Worm (Caenorhabditis elegans): ENCODE measurements around the gene let-765.

let-765 gene

DNA sequence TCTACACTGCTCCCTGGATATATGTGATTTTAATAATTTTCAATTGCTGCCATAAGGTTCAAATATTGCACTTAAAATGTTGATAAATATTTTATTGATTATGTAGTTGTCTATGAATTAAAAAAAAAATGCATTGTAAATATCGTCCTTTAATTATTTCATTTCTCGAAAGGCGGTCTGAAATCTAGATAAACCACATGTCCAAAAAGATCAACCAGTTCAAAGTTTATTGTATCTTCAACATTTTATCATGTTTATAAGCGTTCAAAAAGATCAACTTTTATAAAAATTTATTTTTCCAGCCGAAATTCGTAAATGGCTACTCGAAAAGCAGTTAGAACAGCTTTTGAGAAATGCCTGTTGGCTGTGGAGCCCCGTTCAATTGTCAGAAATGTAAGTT is 19.0 kb upstream of the let-765 start, which contains the start of gene C13B9.2:
TSS of gene C13B9.2 (plus strand) at position 301 of the 400 bp plus-strand sequence.
- TF ChIP-seq dmd-4 (tag; optimal IDR thresholded peaks at IDR 0.05; ENCODE audit: borderline replicate concordance) (no peak), hlh-15 (tag; optimal IDR thresholded peaks at IDR 0.05) (no peak), K09A11.1 (tag; optimal IDR thresholded peaks at IDR 0.05; ENCODE audit: insufficient read depth) (no peak), ceh-14 (tag; optimal IDR thresholded peaks at IDR 0.05) (no peak), ceh-24 (tag; optimal IDR thresholded peaks at IDR 0.05) (no peak), sdc-2 (tag; optimal IDR thresholded peaks at IDR 0.05) (no peak), hlh-8 (tag; optimal IDR thresholded peaks at IDR 0.05) (no peak), Y22D7AL.16 (tag; optimal IDR thresholded peaks at IDR 0.05) (no peak), nhr-11 (tag; optimal IDR thresholded peaks at IDR 0.05) (no peak), pha-4 (tag; optimal IDR thresholded peaks at IDR 0.05) (no peak), unc-55 (GFP tag; optimal IDR thresholded peaks at IDR 0.05) (no peak), zip-5 (tag; optimal IDR thresholded peaks at IDR 0.05) (no peak)

- TF ChIP-seq pha-2 (tag; optimal IDR thresholded peaks at IDR 0.05) (peak; percentile 1), unc-42 (tag; optimal IDR thresholded peaks at IDR 0.05) (peak; percentile 84), nfya-1 (tag; optimal IDR thresholded peaks at IDR 0.05) (peak; percentile 29), pax-1 (tag; optimal IDR thresholded peaks at IDR 0.05) (no peak), ceh-14 (tag; optimal IDR thresholded peaks at IDR 0.05) (peak; percentile 17)
These were observed 14.1 kb upstream of the let-765 start, which contains the start of gene cmtr-2 for ce11 chrIII:6615064-6615463. cmtr-2 (plus strand) TSS chrIII:6615414.

- TF ChIP-seq lim-6 (tag; optimal IDR thresholded peaks at IDR 0.05) (no peak), pqm-1 (tag; optimal IDR thresholded peaks at IDR 0.05) (no peak), zip-5 (tag; optimal IDR thresholded peaks at IDR 0.05) (no peak)
These were observed 11.3 kb upstream of the let-765 start, which contains the start of gene ctsa-4.2 for ce11 chrIII:6612282-6612681. ctsa-4.2 (plus strand) TSS chrIII:6612528.

- TF ChIP-seq ceh-2 (tag; optimal IDR thresholded peaks at IDR 0.05) (no peak), tbx-2 (tag; optimal IDR thresholded peaks at IDR 0.05) (no peak), hlh-15 (tag; optimal IDR thresholded peaks at IDR 0.05) (no peak), ttx-3 (tag; optimal IDR thresholded peaks at IDR 0.05) (no peak), lin-11 (tag; optimal IDR thresholded peaks at IDR 0.05) (no peak), ceh-18 (tag; optimal IDR thresholded peaks at IDR 0.05) (no peak)
These were observed 9.5 kb upstream of the let-765 start, which contains the start of gene srh-40 for ce11 chrIII:6610522-6610921. srh-40 (plus strand) TSS chrIII:6610822.

ce11 chrIII:6608101-6608672 is 7.2 kb upstream of the let-765 start, which contains the start of the genes mdh-2 and F20H11.4:
mdh-2 (minus strand) TSS chrIII:6608106.
F20H11.4 (plus strand) TSS chrIII:6608622.
- TF ChIP-seq hlh-30 (tag; optimal IDR thresholded peaks at IDR 0.05; ENCODE audit: insufficient read depth) = no peak
- TF ChIP-seq tbx-2 (tag; optimal IDR thresholded peaks at IDR 0.05) = peak; percentile 33
- no peak for TF ChIP-seq nhr-11 (tag; optimal IDR thresholded peaks at IDR 0.05)
- TF ChIP-seq ahr-1 (tag; optimal IDR thresholded peaks at IDR 0.05) = no peak
- peak; percentile 13 for TF ChIP-seq unc-42 (tag; optimal IDR thresholded peaks at IDR 0.05)
- no peak for TF ChIP-seq nhr-232 (tag; optimal IDR thresholded peaks at IDR 0.05)
- TF ChIP-seq npax-4 (tag; optimal IDR thresholded peaks at IDR 0.05) = no peak
- peak; percentile 2 for TF ChIP-seq unc-55 (GFP tag; optimal IDR thresholded peaks at IDR 0.05)
- no peak for TF ChIP-seq pros-1 (tag; optimal IDR thresholded peaks at IDR 0.05)
- TF ChIP-seq Y22D7AL.16 (tag; optimal IDR thresholded peaks at IDR 0.05) = no peak
- TF ChIP-seq eyg-1 (tag; optimal IDR thresholded peaks at IDR 0.05) = no peak
- TF ChIP-seq ceh-2 (tag; optimal IDR thresholded peaks at IDR 0.05) = no peak
- peak; percentile 2 for TF ChIP-seq ceh-18 (tag; optimal IDR thresholded peaks at IDR 0.05)
- no peak for TF ChIP-seq ceh-48 (tag; optimal IDR thresholded peaks at IDR 0.05)
- TF ChIP-seq nfya-1 (tag; optimal IDR thresholded peaks at IDR 0.05) = peak; percentile 56
- no peak for TF ChIP-seq tbx-7 (tag; optimal IDR thresholded peaks at IDR 0.05)
- no peak for TF ChIP-seq hlh-6 (tag; optimal IDR thresholded peaks at IDR 0.05)
- TF ChIP-seq dve-1 (tag; optimal IDR thresholded peaks at IDR 0.05) = peak; percentile 50
- no peak for TF ChIP-seq T23F11.4 (GFP tag; optimal IDR thresholded peaks at IDR 0.05)
- no peak for TF ChIP-seq sox-4 (tag; optimal IDR thresholded peaks at IDR 0.05)

Data from whole organism, late embryonic.